Worm (Caenorhabditis elegans) whole organism, early embryonic: ENCODE results near the gene K10D11.6.

Source experiments
- B0310.2 ChIP-seq: sonication (generic microtip); optimal IDR thresholded peaks from 2 replicates; lab custom pipeline; 2016; ENCODE audit warnings: mild to moderate bottlenecking, missing genetic modification characterization, missing compliant biosample characterization
- F13C5.2 ChIP-seq: sonication (generic microtip); optimal IDR thresholded peaks from 2 replicates; lab custom pipeline; 2017; ENCODE audit warnings: mild to moderate bottlenecking, missing genetic modification characterization, inconsistent platforms, missing compliant biosample characterization
- aly-1 ChIP-seq: sonication (generic microtip); optimal IDR thresholded peaks from 2 replicates; lab custom pipeline; 2016; ENCODE audit warnings: missing genetic modification characterization, missing compliant biosample characterization
- ama-1 ChIP-seq: fragments of 150-350 bp; optimal IDR thresholded peaks from 2 replicates; lab custom pipeline; 2014
- ceh-13 ChIP-seq: fragments of 200-800 bp; sonication (Bioruptor generic); optimal IDR thresholded peaks from 2 replicates; lab custom pipeline; 2018; ENCODE audit warnings: mild to moderate bottlenecking, missing genetic modification characterization, missing compliant biosample characterization
- ceh-36 ChIP-seq: sonication (generic microtip); optimal IDR thresholded peaks from 2 replicates; lab custom pipeline; 2016; ENCODE audit warnings: missing genetic modification characterization, inconsistent platforms, missing compliant biosample characterization
- ets-7 ChIP-seq: sonication (generic microtip); optimal IDR thresholded peaks from 2 replicates; lab custom pipeline; 2016; ENCODE audit warnings: missing genotype, missing genetic modification characterization, missing compliant biosample characterization
- flt-1 ChIP-seq: fragments of 200-800 bp; sonication (Bioruptor generic); IDR thresholded peaks from 2 replicates; pipeline ENCODE4 v1.3.6; 2022; ENCODE audit warnings: missing genetic modification characterization, missing compliant biosample characterization
- hmbx-1 ChIP-seq: sonication (generic microtip); optimal IDR thresholded peaks from 2 replicates; lab custom pipeline; 2016; ENCODE audit warnings: mild to moderate bottlenecking, missing genetic modification characterization, missing compliant biosample characterization
- hmg-4 ChIP-seq: fragments of 200-800 bp; sonication (Bioruptor generic); optimal IDR thresholded peaks from 2 replicates; lab custom pipeline; 2018; ENCODE audit warnings: mild to moderate bottlenecking, missing genetic modification characterization, missing compliant biosample characterization
- hnd-1 ChIP-seq: sonication (generic microtip); optimal IDR thresholded peaks from 2 replicates; lab custom pipeline; 2016; ENCODE audit warnings: missing genetic modification characterization, missing compliant biosample characterization
- pes-1 ChIP-seq: fragments of 200-800 bp; sonication (Bioruptor generic); IDR thresholded peaks from 2 replicates; pipeline ENCODE4 v1.3.6; 2022; ENCODE audit warnings: missing genetic modification reagents, missing genetic modification characterization, missing compliant biosample characterization
- scrt-1 ChIP-seq: fragments of 200-800 bp; sonication (Bioruptor generic); IDR thresholded peaks from 2 replicates; pipeline ENCODE4 v1.3.6; 2022; ENCODE audit warnings: missing genetic modification characterization, missing compliant biosample characterization
- sea-1 ChIP-seq: fragments of 200-800 bp; sonication (Bioruptor generic); conservative IDR thresholded peaks from 2 replicates; pipeline ENCODE4 v1.3.6; 2022; ENCODE audit warnings: missing genetic modification characterization, missing compliant biosample characterization
- tbx-11 ChIP-seq: fragments of 200-800 bp; sonication (Bioruptor generic); IDR thresholded peaks from 2 replicates; pipeline ENCODE4 v1.3.6; 2022; ENCODE audit warnings: missing genetic modification characterization, missing compliant biosample characterization
- tbx-37 ChIP-seq: fragments of 200-800 bp; sonication (Bioruptor generic); conservative IDR thresholded peaks from 2 replicates; pipeline ENCODE4 v1.3.6; 2022; ENCODE audit warnings: missing genetic modification reagents, missing genetic modification characterization, missing compliant biosample characterization
- tra-4 ChIP-seq: sonication (generic microtip); optimal IDR thresholded peaks from 2 replicates; lab custom pipeline; 2017; ENCODE audit warnings: missing genetic modification characterization, missing compliant biosample characterization

The K10D11.6 gene

ce11 chrIV:13008405-13009208 lies 19.4 kb upstream of the K10D11.6 start, which contains the start of gene mbk-2:
mbk-2 (plus strand) TSS chrIV:13009158.
- TF ChIP-seq aly-1 (tag; lab: Kevin White, UChicago) (no peak), ceh-36 (tag; lab: Kevin White, UChicago) (no peak)

ce11 chrIV:12999087-12999486 lies 9.8 kb upstream of the K10D11.6 start:
- TF ChIP-seq tbx-37 (GFP tag; lab: Robert Waterston, UW) (no peak), ets-7 (tag; lab: Kevin White, UChicago) (no peak), hmg-4 (GFP tag; lab: Kevin White, UChicago) (no peak), hnd-1 (no peak), aly-1 (tag; lab: Kevin White, UChicago) (no peak), B0310.2 (no peak), ceh-13 (GFP tag; lab: Kevin White, UChicago) (no peak), ceh-36 (tag; lab: Kevin White, UChicago) (no peak), tra-4 (no peak), tbx-11 (GFP tag; lab: Robert Waterston, UW) (no peak), F13C5.2 (tag; lab: Kevin White, UChicago) (no peak), sea-1 (GFP tag; lab: Robert Waterston, UW) (no peak), scrt-1 (GFP tag; lab: Robert Waterston, UW) (no peak), ama-1 (lab: Kevin White, UChicago) (no peak), flt-1 (GFP tag; lab: Robert Waterston, UW) (no peak), pes-1 (GFP tag; lab: Robert Waterston, UW) (no peak), hmbx-1 (tag; lab: Kevin White, UChicago) (no peak)

- TF ChIP-seq tra-4 (no peak), hmg-4 (GFP tag; lab: Kevin White, UChicago) (no peak), ceh-13 (GFP tag; lab: Kevin White, UChicago) (no peak), tbx-37 (GFP tag; lab: Robert Waterston, UW) (no peak), scrt-1 (GFP tag; lab: Robert Waterston, UW) (no peak), flt-1 (GFP tag; lab: Robert Waterston, UW) (no peak), pes-1 (GFP tag; lab: Robert Waterston, UW) (no peak), ceh-36 (tag; lab: Kevin White, UChicago) (no peak), aly-1 (tag; lab: Kevin White, UChicago) (no peak), ama-1 (lab: Kevin White, UChicago) (no peak), sea-1 (GFP tag; lab: Robert Waterston, UW) (no peak), hmbx-1 (tag; lab: Kevin White, UChicago) (no peak), ets-7 (tag; lab: Kevin White, UChicago) (no peak), tbx-11 (GFP tag; lab: Robert Waterston, UW) (no peak)
These were observed 8.3 kb upstream of the K10D11.6 start for ce11 chrIV:12997560-12997959.

ce11 chrIV:12995886-12996285 lies 6.6 kb upstream of the K10D11.6 start, which contains the start of gene K10D11.7:
K10D11.7 (minus strand) TSS chrIV:12995986.
- TF ChIP-seq hmbx-1 (tag; lab: Kevin White, UChicago) (no peak), sea-1 (GFP tag; lab: Robert Waterston, UW) (no peak), ceh-36 (tag; lab: Kevin White, UChicago) (no peak), flt-1 (GFP tag; lab: Robert Waterston, UW) (no peak), B0310.2 (no peak), hmg-4 (GFP tag; lab: Kevin White, UChicago) (no peak), F13C5.2 (tag; lab: Kevin White, UChicago) (no peak), tbx-11 (GFP tag; lab: Robert Waterston, UW) (no peak), tra-4 (no peak), ets-7 (tag; lab: Kevin White, UChicago) (no peak), scrt-1 (GFP tag; lab: Robert Waterston, UW) (no peak), ceh-13 (GFP tag; lab: Kevin White, UChicago) (no peak), hnd-1 (no peak), tbx-37 (GFP tag; lab: Robert Waterston, UW) (no peak), pes-1 (GFP tag; lab: Robert Waterston, UW) (no peak), aly-1 (tag; lab: Kevin White, UChicago) (no peak), ama-1 (lab: Kevin White, UChicago) (no peak)

- TF ChIP-seq tra-4 (no peak), ets-7 (tag; lab: Kevin White, UChicago) (no peak), ama-1 (lab: Kevin White, UChicago) (no peak), hmbx-1 (tag; lab: Kevin White, UChicago) (no peak)
These were observed 5.1 kb upstream of the K10D11.6 start, which contains the start of gene K10D11.4 for ce11 chrIV:12994376-12994775. K10D11.4 (minus strand) TSS chrIV:12994476.

- TF ChIP-seq F13C5.2 (tag; lab: Kevin White, UChicago): no peak
- no peak for TF ChIP-seq hmg-4 (GFP tag; lab: Kevin White, UChicago)
- TF ChIP-seq ets-7 (tag; lab: Kevin White, UChicago): no peak
- TF ChIP-seq tra-4: no peak
- no peak for TF ChIP-seq aly-1 (tag; lab: Kevin White, UChicago)
- TF ChIP-seq ceh-36 (tag; lab: Kevin White, UChicago): no peak
- TF ChIP-seq B0310.2: no peak
- no peak for TF ChIP-seq tbx-11 (GFP tag; lab: Robert Waterston, UW)
- TF ChIP-seq ama-1 (lab: Kevin White, UChicago): no peak
- no peak for TF ChIP-seq hmbx-1 (tag; lab: Kevin White, UChicago)
- no peak for TF ChIP-seq tbx-37 (GFP tag; lab: Robert Waterston, UW)
- TF ChIP-seq scrt-1 (GFP tag; lab: Robert Waterston, UW): no peak
- TF ChIP-seq pes-1 (GFP tag; lab: Robert Waterston, UW): no peak
- no peak for TF ChIP-seq sea-1 (GFP tag; lab: Robert Waterston, UW)
- TF ChIP-seq ceh-13 (GFP tag; lab: Kevin White, UChicago): no peak
- TF ChIP-seq flt-1 (GFP tag; lab: Robert Waterston, UW): no peak
- no peak for TF ChIP-seq hnd-1
These were observed 2.4 kb upstream of the K10D11.6 start, which contains the start of gene K10D11.5 for ce11 chrIV:12991629-12992028. K10D11.5 (minus strand) TSS chrIV:12991843.
